Worm (Caenorhabditis elegans) whole organism, late embryonic: Measurements from ENCODE around the gene aak-1.

ENCODE experiments used
- ama-1 ChIP-seq: fragments of 150-350 bp; optimal IDR thresholded peaks from 2 replicates; lab custom pipeline; 2014
- eyg-1 ChIP-seq: sonication (generic microtip); optimal IDR thresholded peaks from 2 replicates; lab custom pipeline; 2016; ENCODE audit warnings: missing genotype, missing genetic modification characterization, missing compliant biosample characterization
- hlh-13 ChIP-seq: fragments of 200-800 bp; sonication (Bioruptor generic); optimal IDR thresholded peaks from 2 replicates; lab custom pipeline; 2018; ENCODE audit warnings: mild to moderate bottlenecking, missing genetic modification characterization, missing compliant biosample characterization
- lin-11 ChIP-seq: fragments of 200-800 bp; sonication (Bioruptor generic); optimal IDR thresholded peaks from 2 replicates; lab custom pipeline; 2018; ENCODE audit warnings: mild to moderate bottlenecking, missing genetic modification characterization, missing compliant biosample characterization
- nhr-11 ChIP-seq: fragments of 150-350 bp; optimal IDR thresholded peaks from 2 replicates; lab custom pipeline; 2014; ENCODE audit warnings: missing biosample characterization, missing genetic modification characterization
- pha-4 ChIP-seq: fragments of 150-350 bp; optimal IDR thresholded peaks from 2 replicates; lab custom pipeline; 2018; ENCODE audit warnings: missing biosample characterization, missing genetic modification reagents, missing genetic modification characterization
- ref-2 ChIP-seq: sonication (generic microtip); optimal IDR thresholded peaks from 2 replicates; lab custom pipeline; 2016; ENCODE audit warnings: missing genetic modification characterization, missing compliant biosample characterization

- no peak for TF ChIP-seq nhr-11 (tag; lab: Kevin White, UChicago)
- no peak for TF ChIP-seq eyg-1 (tag; lab: Kevin White, UChicago)
- no peak for TF ChIP-seq ama-1 (lab: Kevin White, UChicago)
- no peak for TF ChIP-seq lin-11 (tag; lab: Kevin White, UChicago)
- TF ChIP-seq hlh-13 = no peak
- TF ChIP-seq pha-4 (tag; lab: Kevin White, UChicago) = no peak
- no peak for TF ChIP-seq ref-2
Measured at ce11 chrIII:8726019-8726894, 34.6 kb downstream of the aak-1 start.
